Worm (Caenorhabditis elegans): ENCODE measurements around the gene srj-7.

DNA sequence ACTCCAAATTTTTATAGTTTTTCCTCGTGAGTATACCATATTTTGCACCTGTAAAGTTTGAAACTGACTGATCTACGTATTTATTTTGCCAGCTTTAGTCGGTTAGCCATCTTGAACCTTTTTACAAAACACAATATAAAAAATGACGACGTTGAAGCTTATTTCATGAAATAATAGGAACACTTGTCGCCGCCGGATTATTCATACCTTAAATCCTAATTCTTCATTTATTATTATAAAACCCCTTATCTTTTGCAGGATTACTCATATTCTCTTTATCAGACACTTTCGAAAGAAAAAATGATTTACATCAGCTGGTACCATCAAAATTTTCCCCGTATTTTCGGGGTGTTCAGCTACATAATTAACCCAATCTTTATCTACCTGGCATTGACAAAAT, 2.7 kb downstream of the srj-7 start, which contains the start of gene srj-8:
- no peak for TF ChIP-seq hlh-30 (tag; optimal IDR thresholded peaks at IDR 0.05; ENCODE audit: insufficient read depth)
- TF ChIP-seq madf-2 (tag; optimal IDR thresholded peaks at IDR 0.05): no peak
- no peak for TF ChIP-seq lim-6 (tag; optimal IDR thresholded peaks at IDR 0.05)
- TF ChIP-seq ceh-24 (tag; optimal IDR thresholded peaks at IDR 0.05): no peak
- TF ChIP-seq hlh-15 (tag; optimal IDR thresholded peaks at IDR 0.05): no peak
- no peak for TF ChIP-seq K02D7.2 (tag; optimal IDR thresholded peaks at IDR 0.05)
- no peak for TF ChIP-seq pha-4 (tag; optimal IDR thresholded peaks at IDR 0.05)

Data from whole organism, late embryonic.